Worm (Caenorhabditis elegans) whole organism, young adult: Measurements from ENCODE around the gene sbsp-1.
A peak's percentile ranks its signal among the peaks of the same experiment; 100 is the strongest.

Experiments
- B0261.1 ChIP-seq: sonication (generic microtip); optimal IDR thresholded peaks from 2 replicates; lab custom pipeline; 2016; ENCODE audit warnings: mild to moderate bottlenecking, missing genetic modification characterization, moderate library complexity, missing compliant biosample characterization
- B0336.3 ChIP-seq: fragments of 200-800 bp; sonication (Bioruptor generic); IDR thresholded peaks from 2 replicates; pipeline ENCODE4 v1.3.6; 2022; ENCODE audit warnings: missing genetic modification characterization, missing compliant biosample characterization
- C17E4.6 ChIP-seq: fragments of 200-800 bp; sonication (Bioruptor generic); IDR thresholded peaks from 2 replicates; pipeline ENCODE4 v1.3.6; 2022; ENCODE audit warnings: missing genetic modification reagents, missing genetic modification characterization, missing compliant biosample characterization
- F33H1.4 ChIP-seq: fragments of 200-800 bp; sonication (Bioruptor generic); IDR thresholded peaks from 2 replicates; pipeline ENCODE4 v1.3.6; 2022; ENCODE audit warnings: missing genetic modification reagents, missing genetic modification characterization, missing compliant biosample characterization
- F52B5.7 ChIP-seq: sonication (generic microtip); optimal IDR thresholded peaks from 2 replicates; lab custom pipeline; 2016; ENCODE audit warnings: mild to moderate bottlenecking, missing genetic modification characterization, missing compliant biosample characterization
- F55B11.4 ChIP-seq: sonication (generic microtip); optimal IDR thresholded peaks from 2 replicates; lab custom pipeline; 2016; ENCODE audit warnings: missing compliant biosample characterization, missing genetic modification characterization, borderline replicate concordance; ENCODE audit not compliant: insufficient read depth
- F57A8.1 ChIP-seq: fragments of 200-800 bp; sonication (Bioruptor generic); optimal IDR thresholded peaks from 2 replicates; lab custom pipeline; 2018; ENCODE audit warnings: mild to moderate bottlenecking, missing genetic modification characterization, moderate library complexity, missing compliant biosample characterization
- F57C9.4 ChIP-seq: sonication (generic microtip); optimal IDR thresholded peaks from 2 replicates; lab custom pipeline; 2017; ENCODE audit warnings: mild to moderate bottlenecking, missing genetic modification characterization, missing compliant biosample characterization
- Y56A3A.18 ChIP-seq: fragments of 200-800 bp; sonication (Bioruptor generic); IDR thresholded peaks from 2 replicates; pipeline ENCODE4 v1.3.6; 2022; ENCODE audit warnings: missing genetic modification reagents, missing genetic modification characterization, missing compliant biosample characterization
- Y67H2A.10 ChIP-seq: fragments of 200-800 bp; sonication (Bioruptor generic); conservative IDR thresholded peaks from 2 replicates; pipeline ENCODE4 v1.3.6; 2022; ENCODE audit warnings: missing genetic modification reagents, missing genetic modification characterization, missing compliant biosample characterization
- Y95B8A.8 ChIP-seq: fragments of 200-800 bp; sonication (Bioruptor generic); IDR thresholded peaks from 2 replicates; pipeline ENCODE4 v1.3.6; 2022; ENCODE audit warnings: missing genetic modification reagents, missing genetic modification characterization, missing compliant biosample characterization
- aptf-2 ChIP-seq: fragments of 200-800 bp; sonication (Bioruptor generic); conservative IDR thresholded peaks from 2 replicates; pipeline ENCODE4 v1.3.6; 2022; ENCODE audit warnings: missing genetic modification reagents, missing genetic modification characterization, missing compliant biosample characterization
- attf-5 ChIP-seq: fragments of 200-800 bp; sonication (Bioruptor generic); optimal IDR thresholded peaks from 2 replicates; lab custom pipeline; 2018; ENCODE audit warnings: mild to moderate bottlenecking, missing genetic modification characterization, missing compliant biosample characterization
- bed-2 ChIP-seq: fragments of 200-800 bp; sonication (Bioruptor generic); IDR thresholded peaks from 2 replicates; pipeline ENCODE4 v1.3.6; 2022; ENCODE audit warnings: missing genetic modification reagents, missing genetic modification characterization, missing compliant biosample characterization
- ceh-91 ChIP-seq: fragments of 200-800 bp; sonication (Bioruptor generic); IDR thresholded peaks from 2 replicates; pipeline ENCODE4 v1.3.6; 2022; ENCODE audit warnings: missing genetic modification reagents, missing genetic modification characterization, missing compliant biosample characterization
- egl-44 ChIP-seq: fragments of 200-800 bp; sonication (Bioruptor generic); IDR thresholded peaks from 2 replicates; pipeline ENCODE4 v1.3.6; 2022; ENCODE audit warnings: missing genetic modification reagents, missing genetic modification characterization, missing compliant biosample characterization
- egrh-3 ChIP-seq: fragments of 200-800 bp; sonication (Bioruptor generic); IDR thresholded peaks from 2 replicates; pipeline ENCODE4 v1.3.6; 2022; ENCODE audit warnings: missing genetic modification reagents, missing genetic modification characterization, missing compliant biosample characterization
- ekl-4 ChIP-seq: fragments of 200-800 bp; sonication (Bioruptor generic); IDR thresholded peaks from 2 replicates; pipeline ENCODE4 v1.3.6; 2022; ENCODE audit warnings: missing genetic modification reagents, missing genetic modification characterization, missing compliant biosample characterization
- him-1 ChIP-seq: sonication (generic microtip); optimal IDR thresholded peaks from 2 replicates; lab custom pipeline; 2016; ENCODE audit warnings: missing genotype, missing genetic modification reagents, missing genetic modification characterization, missing compliant biosample characterization
- hlh-12 ChIP-seq: sonication (generic microtip); optimal IDR thresholded peaks from 2 replicates; lab custom pipeline; 2016; ENCODE audit warnings: missing genetic modification characterization, missing compliant biosample characterization
- lin-54 ChIP-seq: fragments of 200-800 bp; sonication (Bioruptor generic); optimal IDR thresholded peaks from 2 replicates; lab custom pipeline; 2018; ENCODE audit warnings: mild to moderate bottlenecking, missing genetic modification characterization, missing compliant biosample characterization
- lsl-1 ChIP-seq: fragments of 200-800 bp; sonication (Bioruptor generic); optimal IDR thresholded peaks from 2 replicates; lab custom pipeline; 2018; ENCODE audit warnings: mild to moderate bottlenecking, missing genetic modification characterization, moderate library complexity, missing compliant biosample characterization
- madf-6 ChIP-seq: fragments of 200-800 bp; sonication (Bioruptor generic); IDR thresholded peaks from 2 replicates; pipeline ENCODE4 v1.3.6; 2022; ENCODE audit warnings: missing genetic modification reagents, missing genetic modification characterization, missing compliant biosample characterization
- mel-28 ChIP-seq: sonication (generic microtip); optimal IDR thresholded peaks from 2 replicates; lab custom pipeline; 2016; ENCODE audit warnings: borderline replicate concordance, mild to moderate bottlenecking, missing genetic modification characterization, missing compliant biosample characterization
- mes-4 ChIP-seq: sonication (generic microtip); optimal IDR thresholded peaks from 2 replicates; lab custom pipeline; 2016; ENCODE audit warnings: missing genotype, missing genetic modification characterization, missing compliant biosample characterization
- mxl-1 ChIP-seq: sonication (generic microtip); optimal IDR thresholded peaks from 2 replicates; lab custom pipeline; 2016; ENCODE audit warnings: missing genetic modification characterization, missing compliant biosample characterization
- nfya-1 ChIP-seq: sonication (generic microtip); optimal IDR thresholded peaks from 2 replicates; lab custom pipeline; 2017; ENCODE audit warnings: antibody characterized with exemption, missing compliant biosample characterization, missing genetic modification characterization, borderline replicate concordance; ENCODE audit not compliant: insufficient read depth
- nfyb-1 ChIP-seq: fragments of 200-800 bp; sonication (Bioruptor generic); IDR thresholded peaks from 2 replicates; pipeline ENCODE4 v1.3.6; 2022; ENCODE audit warnings: missing genetic modification reagents, missing genetic modification characterization, missing compliant biosample characterization
- nhr-120 ChIP-seq: fragments of 200-800 bp; sonication (Bioruptor generic); IDR thresholded peaks from 2 replicates; pipeline ENCODE4 v1.3.6; 2022; ENCODE audit warnings: missing genetic modification characterization, missing compliant biosample characterization
- rec-8 ChIP-seq, 2 experiments: sonication (generic microtip); optimal IDR thresholded peaks; 2 replicates each; lab custom pipeline; 2016; ENCODE audit warnings: mild to moderate bottlenecking in 2 of 2, missing genetic modification characterization in 2 of 2, missing genetic modification reagents in 2 of 2, missing genotype in 2 of 2, missing biosample characterization in 1 of 2, missing compliant biosample characterization in 1 of 2, moderate library complexity in 1 of 2
- rpc-1 ChIP-seq, 2 experiments: fragments of 150-350 bp in 1 of 2; sonication (generic microtip) in 1 of 2; optimal IDR thresholded peaks; 2 replicates each; lab custom pipeline; 2014 to 2018; ENCODE audit warnings: missing biosample characterization in 1 of 2, missing genetic modification characterization in 1 of 2, missing genetic modification reagents in 1 of 2, missing genotype in 1 of 2
- snpc-1.1 ChIP-seq: sonication (generic microtip); optimal IDR thresholded peaks from 2 replicates; lab custom pipeline; 2017; ENCODE audit warnings: missing genetic modification characterization, mild to moderate bottlenecking, missing compliant biosample characterization, antibody characterized with exemption, moderate library complexity, missing genotype, missing genetic modification reagents; ENCODE audit not compliant: insufficient read depth
- snpc-1.3 ChIP-seq: sonication (generic microtip); optimal IDR thresholded peaks from 2 replicates; lab custom pipeline; 2017; ENCODE audit warnings: missing genetic modification characterization, mild to moderate bottlenecking, missing compliant biosample characterization, antibody characterized with exemption, moderate library complexity, missing genotype, missing genetic modification reagents; ENCODE audit not compliant: insufficient read depth
- snpc-3.4 ChIP-seq: sonication (generic microtip); optimal IDR thresholded peaks from 2 replicates; lab custom pipeline; 2017; ENCODE audit warnings: missing genetic modification characterization, mild to moderate bottlenecking, missing compliant biosample characterization, antibody characterized with exemption, moderate library complexity, missing genotype, missing genetic modification reagents
- tbp1 ChIP-seq: fragments of 200-800 bp; sonication (Bioruptor generic); optimal IDR thresholded peaks from 2 replicates; lab custom pipeline; 2018; ENCODE audit warnings: mild to moderate bottlenecking, missing genetic modification characterization, missing compliant biosample characterization
- unc-130 ChIP-seq: sonication (generic microtip); optimal IDR thresholded peaks from 2 replicates; lab custom pipeline; 2016; ENCODE audit warnings: missing genetic modification reagents, missing genetic modification characterization, missing compliant biosample characterization
- xnd-1 ChIP-seq: sonication (generic microtip); optimal IDR thresholded peaks from 2 replicates; lab custom pipeline; 2016; ENCODE audit warnings: missing genotype, missing genetic modification reagents, missing genetic modification characterization, missing compliant biosample characterization
- zfh-2 ChIP-seq: fragments of 200-800 bp; sonication (Bioruptor generic); conservative IDR thresholded peaks from 2 replicates; pipeline ENCODE4 v1.3.6; 2022; ENCODE audit warnings: missing genetic modification reagents, missing genetic modification characterization, missing compliant biosample characterization
- ztf-18 ChIP-seq: sonication (generic microtip); optimal IDR thresholded peaks from 2 replicates; lab custom pipeline; 2016; ENCODE audit warnings: missing genotype, mild to moderate bottlenecking, missing genetic modification characterization, missing compliant biosample characterization
- ztf-22 ChIP-seq: fragments of 200-800 bp; sonication (Bioruptor generic); optimal IDR thresholded peaks from 2 replicates; lab custom pipeline; 2018; ENCODE audit warnings: mild to moderate bottlenecking, missing genetic modification characterization, moderate library complexity, missing compliant biosample characterization
- ztf-28 ChIP-seq: fragments of 200-800 bp; sonication (Bioruptor generic); IDR thresholded peaks from 2 replicates; pipeline ENCODE4 v1.3.6; 2022; ENCODE audit warnings: missing genetic modification reagents, missing genetic modification characterization, missing compliant biosample characterization
- ztf-3 ChIP-seq: fragments of 200-800 bp; sonication (Bioruptor generic); optimal IDR thresholded peaks from 2 replicates; lab custom pipeline; 2018; ENCODE audit warnings: mild to moderate bottlenecking, missing genetic modification characterization, missing compliant biosample characterization
- ztf-6 ChIP-seq: fragments of 200-800 bp; sonication (Bioruptor generic); IDR thresholded peaks from 2 replicates; pipeline ENCODE4 v1.3.6; 2022; ENCODE audit warnings: missing genetic modification reagents, missing genetic modification characterization, missing compliant biosample characterization

The sbsp-1 gene

ce11 chrIII:10870161-10870560 lies 37.4 kb downstream of the sbsp-1 start:
- TF ChIP-seq nfyb-1 (GFP tag; lab: Robert Waterston, UW) = no peak
- peak; percentile 60; the same call in 1 of the 2 replicates for TF ChIP-seq madf-6
- peak; percentile 47 for TF ChIP-seq xnd-1 (tag; lab: Kevin White, UChicago)
- peak; percentile 76 for TF ChIP-seq lsl-1
- no peak for TF ChIP-seq egrh-3 (GFP tag; lab: Robert Waterston, UW)
- TF ChIP-seq F33H1.4 (GFP tag; lab: Robert Waterston, UW) = peak; percentile 81
- no peak for TF ChIP-seq ztf-28 (GFP tag; lab: Robert Waterston, UW)
- TF ChIP-seq lin-54 (GFP tag; lab: Kevin White, UChicago) = peak; percentile 8
- TF ChIP-seq bed-2 (GFP tag; lab: Robert Waterston, UW) = no peak

- TF ChIP-seq hlh-12 (no peak), unc-130 (GFP tag; lab: Kevin White, UChicago) (no peak), ztf-18 (no peak), lin-54 (GFP tag; lab: Kevin White, UChicago) (no peak), zfh-2 (GFP tag; lab: Robert Waterston, UW) (peak; percentile 52)
Observed at ce11 chrIII:10870814-10871213, 38.1 kb downstream of the sbsp-1 start.

- TF ChIP-seq ztf-22 = no peak
- TF ChIP-seq ztf-6 (GFP tag; lab: Robert Waterston, UW) = no peak
- no peak for TF ChIP-seq hlh-12
- TF ChIP-seq Y67H2A.10 (GFP tag; lab: Robert Waterston, UW) = no peak
- TF ChIP-seq ekl-4 (GFP tag; lab: Robert Waterston, UW) = no peak
- no peak for TF ChIP-seq mes-4
- TF ChIP-seq B0336.3 (GFP tag; lab: Robert Waterston, UW) = no peak
- TF ChIP-seq snpc-1.1 (tag; lab: Kevin White, UChicago) = no peak
- TF ChIP-seq tbp1 (GFP tag; lab: Kevin White, UChicago) = no peak
- no peak for TF ChIP-seq B0261.1 (tag; lab: Kevin White, UChicago)
- TF ChIP-seq F52B5.7 = no peak
- TF ChIP-seq F57C9.4 = no peak
- TF ChIP-seq C17E4.6 (GFP tag; lab: Robert Waterston, UW) = no peak
- no peak for TF ChIP-seq Y95B8A.8
Observed at ce11 chrIII:10875132-10875531, 42.4 kb downstream of the sbsp-1 start, which contains the start of gene C44B9.2. C44B9.2 (plus strand) TSS chrIII:10875432.

ce11 chrIII:10877542-10877941 lies 44.8 kb downstream of the sbsp-1 start:
- TF ChIP-seq ceh-91 (GFP tag; lab: Robert Waterston, UW) (peak; percentile 90), snpc-1.1 (tag; lab: Kevin White, UChicago) (no peak), egl-44 (no peak), nfya-1 (tag; lab: Kevin White, UChicago) (no peak), ztf-22 (no peak), F57C9.4 (no peak), snpc-3.4 (tag; lab: Kevin White, UChicago) (peak; percentile 69), F57A8.1 (no peak), nhr-120 (GFP tag; lab: Robert Waterston, UW) (no peak), Y67H2A.10 (GFP tag; lab: Robert Waterston, UW) (no peak), mxl-1 (tag; lab: Kevin White, UChicago) (no peak), rec-8 (tag; optimal IDR thresholded peaks at IDR 0.05; lab: Kevin White, UChicago) (peak in 1 of 2 experiments; percentile 10), Y56A3A.18 (no peak), ztf-3 (GFP tag; lab: Kevin White, UChicago) (no peak), aptf-2 (GFP tag; lab: Robert Waterston, UW) (no peak), hlh-12 (no peak), F55B11.4 (tag; lab: Kevin White, UChicago) (no peak), snpc-1.3 (tag; lab: Kevin White, UChicago) (peak; percentile 65), attf-5 (no peak), rpc-1 (optimal IDR thresholded peaks at IDR 0.05; lab: Kevin White, UChicago) (no peak), rpc-1 (tag; optimal IDR thresholded peaks at IDR 0.05; lab: Kevin White, UChicago) (no peak), mel-28 (tag; lab: Kevin White, UChicago) (no peak), him-1 (tag; lab: Kevin White, UChicago) (peak; percentile 35)
